Fruit fly (Drosophila melanogaster) whole organism, embryonic: ENCODE measurements around the gene nAChRalpha5.

Experiments
- Atf3 ChIP-seq: fragments of 200-800 bp; sonication (Bioruptor generic); optimal IDR thresholded peaks from 3 replicates; lab custom pipeline; 2016; ENCODE audit warnings: missing biosample characterization, missing genetic modification characterization
- CG11093 ChIP-seq: fragments of 200-800 bp; sonication (Bioruptor generic); IDR thresholded peaks from 3 replicates; pipeline ENCODE4 v1.3.6; 2022; ENCODE audit warnings: missing biosample characterization, missing genetic modification characterization
- CG12942 ChIP-seq: fragments of 200-800 bp; sonication (Bioruptor generic); optimal IDR thresholded peaks from 3 replicates; lab custom pipeline; 2016; ENCODE audit warnings: missing biosample characterization, missing genetic modification characterization
- CG14050 ChIP-seq: fragments of 200-800 bp; sonication (Bioruptor generic); IDR thresholded peaks from 3 replicates; pipeline ENCODE4 v1.3.6; 2022; ENCODE audit warnings: missing biosample characterization, missing genetic modification characterization
- CG14441 ChIP-seq: fragments of 200-800 bp; sonication (Bioruptor generic); IDR thresholded peaks from 2 replicates; pipeline ENCODE4 v1.3.6; 2022; ENCODE audit warnings: missing biosample characterization, missing genetic modification characterization
- CG17385 ChIP-seq: fragments of 200-800 bp; sonication (Bioruptor generic); optimal IDR thresholded peaks from 3 replicates; lab custom pipeline; 2018; ENCODE audit warnings: missing biosample characterization, mild to moderate bottlenecking, missing genetic modification characterization
- CG17912 ChIP-seq: fragments of 200-800 bp; sonication (Bioruptor generic); optimal IDR thresholded peaks from 2 replicates; lab custom pipeline; 2018; ENCODE audit warnings: missing biosample characterization, mild to moderate bottlenecking, missing genetic modification characterization
- CG1832 ChIP-seq: fragments of 200-800 bp; sonication (Bioruptor generic); optimal IDR thresholded peaks from 2 replicates; lab custom pipeline; 2017; ENCODE audit warnings: missing biosample characterization, mild to moderate bottlenecking, missing genetic modification characterization, inconsistent platforms
- CG18599 ChIP-seq: fragments of 200-800 bp; sonication (Bioruptor generic); optimal IDR thresholded peaks from 3 replicates; lab custom pipeline; 2017; ENCODE audit warnings: missing biosample characterization, missing genetic modification characterization, mild to moderate bottlenecking, moderate library complexity, missing genetic modification reagents
- CG32532 ChIP-seq: fragments of 200-800 bp; sonication (Bioruptor generic); IDR thresholded peaks from 2 replicates; pipeline ENCODE4 v1.3.6; 2022; ENCODE audit warnings: missing biosample characterization, missing genetic modification characterization
- CG3726 ChIP-seq: fragments of 200-800 bp; sonication (Bioruptor generic); IDR thresholded peaks from 3 replicates; pipeline ENCODE4, ENCODE4 v1.3.6; 2022; ENCODE audit warnings: missing biosample characterization, missing genetic modification characterization
- CG6175 ChIP-seq: fragments of 200-800 bp; sonication (Bioruptor generic); IDR thresholded peaks from 3 replicates; pipeline ENCODE4 v1.3.6; 2022; ENCODE audit warnings: missing biosample characterization, missing genetic modification characterization
- CG6654 ChIP-seq: fragments of 200-800 bp; sonication (Bioruptor generic); optimal IDR thresholded peaks from 2 replicates; lab custom pipeline; 2017; ENCODE audit warnings: missing biosample characterization, mild to moderate bottlenecking, missing genetic modification characterization
- CG7839 ChIP-seq: fragments of 200-800 bp; sonication (Bioruptor generic); optimal IDR thresholded peaks from 3 replicates; lab custom pipeline; 2018; ENCODE audit warnings: missing biosample characterization, mild to moderate bottlenecking, missing genetic modification characterization, moderate library complexity
- CG8089 ChIP-seq: fragments of 200-800 bp; sonication (Bioruptor generic); optimal IDR thresholded peaks from 3 replicates; lab custom pipeline; 2016; ENCODE audit warnings: missing biosample characterization, missing genetic modification characterization
- D19A ChIP-seq: fragments of 200-800 bp; optimal IDR thresholded peaks from 3 replicates; lab custom pipeline; 2019; ENCODE audit warnings: missing biosample characterization, mild to moderate bottlenecking, missing genetic modification characterization, moderate library complexity
- Doc3 ChIP-seq: fragments of 200-800 bp; sonication (Bioruptor generic); IDR thresholded peaks from 3 replicates; pipeline ENCODE4 v1.3.6; 2022; ENCODE audit warnings: missing biosample characterization, missing genetic modification characterization; ENCODE audit not compliant: partially characterized antibody
- H15 ChIP-seq: fragments of 200-800 bp; sonication (Bioruptor generic); IDR thresholded peaks from 3 replicates; pipeline ENCODE4 v1.3.6; 2022; ENCODE audit warnings: missing biosample characterization, missing genetic modification characterization
- Hand ChIP-seq: fragments of 200-800 bp; sonication (Bioruptor generic); optimal IDR thresholded peaks from 2 replicates; lab custom pipeline; 2017; ENCODE audit warnings: mild to moderate bottlenecking, missing biosample characterization, missing genetic modification reagents, missing genetic modification characterization
- Hmx ChIP-seq: fragments of 200-800 bp; sonication (Bioruptor generic); optimal IDR thresholded peaks from 2 replicates; lab custom pipeline; 2016; ENCODE audit warnings: missing biosample characterization, missing genetic modification characterization
- Jarid2 ChIP-seq: fragments of 200-800 bp; sonication (Bioruptor generic); optimal IDR thresholded peaks from 3 replicates; lab custom pipeline; 2017; ENCODE audit warnings: mild to moderate bottlenecking, missing biosample characterization, missing genetic modification reagents, missing genetic modification characterization
- Mes4 ChIP-seq: fragments of 200-800 bp; sonication (Bioruptor generic); optimal IDR thresholded peaks from 2 replicates; lab custom pipeline; 2016; ENCODE audit warnings: missing biosample characterization, missing genetic modification characterization
- NK7.1 ChIP-seq: fragments of 200-800 bp; sonication (Bioruptor generic); optimal IDR thresholded peaks from 3 replicates; lab custom pipeline; 2016; ENCODE audit warnings: missing biosample characterization, missing genetic modification characterization
- Neu2 ChIP-seq: fragments of 200-800 bp; sonication (Bioruptor generic); optimal IDR thresholded peaks from 3 replicates; lab custom pipeline; 2016; ENCODE audit warnings: missing biosample characterization, missing genetic modification characterization, borderline replicate concordance
- Scr ChIP-seq: fragments of 200-800 bp; sonication (Bioruptor generic); IDR thresholded peaks from 2 replicates; pipeline ENCODE4 v1.3.6; 2022; ENCODE audit warnings: missing biosample characterization, missing genetic modification characterization; ENCODE audit not compliant: partially characterized antibody
- Six4 ChIP-seq: fragments of 200-800 bp; sonication (Bioruptor generic); optimal IDR thresholded peaks from 2 replicates; lab custom pipeline; 2016; ENCODE audit warnings: missing biosample characterization, missing genetic modification characterization
- Spps ChIP-seq: fragments of 200-800 bp; sonication (Bioruptor generic); optimal IDR thresholded peaks from 2 replicates; lab custom pipeline; 2018; ENCODE audit warnings: missing biosample characterization, mild to moderate bottlenecking, missing genetic modification characterization
- cad ChIP-seq: fragments of >200 bp; optimal IDR thresholded peaks from 2 replicates; lab custom pipeline; 2017; ENCODE audit warnings: missing biosample characterization, missing genetic modification characterization
- cato ChIP-seq: fragments of 200-800 bp; sonication (Bioruptor generic); optimal IDR thresholded peaks from 2 replicates; lab custom pipeline; 2016; ENCODE audit warnings: missing biosample characterization, missing genetic modification characterization, borderline replicate concordance
- chif ChIP-seq, 2 experiments: fragments of 200-800 bp; sonication (Bioruptor generic); optimal IDR thresholded peaks; 3 replicates each; lab custom pipeline; 2016; ENCODE audit warnings: missing biosample characterization in 2 of 2, missing genetic modification characterization in 2 of 2
- crol ChIP-seq: fragments of 200-800 bp; sonication (Bioruptor generic); IDR thresholded peaks from 2 replicates; pipeline ENCODE4 v1.3.6; 2022; ENCODE audit warnings: missing biosample characterization, missing genetic modification characterization
- dm ChIP-seq: fragments of 200-800 bp; sonication (Bioruptor generic); optimal IDR thresholded peaks from 3 replicates; lab custom pipeline; 2016; ENCODE audit warnings: missing biosample characterization, missing genetic modification characterization
- emc ChIP-seq: fragments of 200-800 bp; sonication (Bioruptor generic); optimal IDR thresholded peaks from 2 replicates; lab custom pipeline; 2016; ENCODE audit warnings: missing biosample characterization, missing genetic modification characterization
- fd96Cb ChIP-seq: fragments of 200-800 bp; sonication (Bioruptor generic); optimal IDR thresholded peaks from 2 replicates; lab custom pipeline; 2018; ENCODE audit warnings: missing biosample characterization, mild to moderate bottlenecking, missing genetic modification characterization, moderate library complexity
- kah ChIP-seq: fragments of 200-800 bp; sonication (Bioruptor generic); optimal IDR thresholded peaks from 2 replicates; lab custom pipeline; 2018; ENCODE audit warnings: missing biosample characterization, mild to moderate bottlenecking, missing genetic modification characterization
- kay ChIP-seq: fragments of 200-800 bp; sonication (Bioruptor generic); optimal IDR thresholded peaks from 2 replicates; lab custom pipeline; 2016; ENCODE audit warnings: missing biosample characterization, missing genetic modification characterization
- ken ChIP-seq: fragments of 200-800 bp; sonication (Bioruptor generic); IDR thresholded peaks from 3 replicates; pipeline ENCODE4 v1.3.6; 2022; ENCODE audit warnings: missing biosample characterization, missing genetic modification characterization
- nau ChIP-seq: fragments of 200-800 bp; sonication (Bioruptor generic); optimal IDR thresholded peaks from 3 replicates; lab custom pipeline; 2017; ENCODE audit warnings: missing biosample characterization, mild to moderate bottlenecking, missing genetic modification characterization, missing genetic modification reagents
- odd ChIP-seq: fragments of 200-800 bp; sonication (Bioruptor generic); optimal IDR thresholded peaks from 2 replicates; lab custom pipeline; 2017; ENCODE audit warnings: missing biosample characterization, mild to moderate bottlenecking, missing genetic modification characterization
- otp ChIP-seq: fragments of 200-800 bp; sonication (Bioruptor generic); IDR thresholded peaks from 3 replicates; pipeline ENCODE4, ENCODE4 v1.3.6; 2022; ENCODE audit warnings: missing biosample characterization, missing genetic modification characterization
- ro ChIP-seq: fragments of 200-800 bp; sonication (Bioruptor generic); IDR thresholded peaks from 2 replicates; pipeline ENCODE4 v1.3.6; 2022; ENCODE audit warnings: missing biosample characterization, missing genetic modification characterization
- schlank ChIP-seq: fragments of 200-800 bp; sonication (Bioruptor generic); optimal IDR thresholded peaks from 2 replicates; lab custom pipeline; 2018; ENCODE audit warnings: missing biosample characterization, mild to moderate bottlenecking, missing genetic modification characterization
- sens-2 ChIP-seq: fragments of 200-800 bp; sonication (Bioruptor generic); IDR thresholded peaks from 2 replicates; pipeline ENCODE4 v1.3.6; 2022; ENCODE audit warnings: missing biosample characterization, missing genetic modification characterization
- shn ChIP-seq: fragments of 200-800 bp; sonication (Bioruptor generic); optimal IDR thresholded peaks from 3 replicates; lab custom pipeline; 2016; ENCODE audit warnings: missing biosample characterization, missing genetic modification characterization
- sob ChIP-seq: fragments of 200-800 bp; sonication (Bioruptor generic); IDR thresholded peaks from 2 replicates; pipeline ENCODE4 v1.3.6; 2022; ENCODE audit warnings: missing biosample characterization, missing genetic modification characterization
- ssp ChIP-seq: fragments of 200-800 bp; sonication (Bioruptor generic); IDR thresholded peaks from 2 replicates; pipeline ENCODE4 v1.3.6; 2022; ENCODE audit warnings: missing biosample characterization, missing genetic modification characterization
- tin ChIP-seq: fragments of 200-800 bp; sonication (Bioruptor generic); optimal IDR thresholded peaks from 3 replicates; lab custom pipeline; 2016; ENCODE audit warnings: missing biosample characterization, missing genetic modification characterization
- usp ChIP-seq: fragments of >200 bp; optimal IDR thresholded peaks from 2 replicates; lab custom pipeline; 2017; ENCODE audit warnings: missing biosample characterization, missing genetic modification characterization
- vvl ChIP-seq: fragments of 200-800 bp; sonication (Bioruptor generic); IDR thresholded peaks from 2 replicates; pipeline ENCODE4 v1.3.6; 2022; ENCODE audit warnings: missing biosample characterization, missing genetic modification characterization
- wek ChIP-seq: fragments of 200-800 bp; sonication (Bioruptor generic); optimal IDR thresholded peaks from 3 replicates; lab custom pipeline; 2018; ENCODE audit warnings: missing biosample characterization, mild to moderate bottlenecking, missing genetic modification characterization, moderate library complexity

The nAChRalpha5 gene

DNA sequence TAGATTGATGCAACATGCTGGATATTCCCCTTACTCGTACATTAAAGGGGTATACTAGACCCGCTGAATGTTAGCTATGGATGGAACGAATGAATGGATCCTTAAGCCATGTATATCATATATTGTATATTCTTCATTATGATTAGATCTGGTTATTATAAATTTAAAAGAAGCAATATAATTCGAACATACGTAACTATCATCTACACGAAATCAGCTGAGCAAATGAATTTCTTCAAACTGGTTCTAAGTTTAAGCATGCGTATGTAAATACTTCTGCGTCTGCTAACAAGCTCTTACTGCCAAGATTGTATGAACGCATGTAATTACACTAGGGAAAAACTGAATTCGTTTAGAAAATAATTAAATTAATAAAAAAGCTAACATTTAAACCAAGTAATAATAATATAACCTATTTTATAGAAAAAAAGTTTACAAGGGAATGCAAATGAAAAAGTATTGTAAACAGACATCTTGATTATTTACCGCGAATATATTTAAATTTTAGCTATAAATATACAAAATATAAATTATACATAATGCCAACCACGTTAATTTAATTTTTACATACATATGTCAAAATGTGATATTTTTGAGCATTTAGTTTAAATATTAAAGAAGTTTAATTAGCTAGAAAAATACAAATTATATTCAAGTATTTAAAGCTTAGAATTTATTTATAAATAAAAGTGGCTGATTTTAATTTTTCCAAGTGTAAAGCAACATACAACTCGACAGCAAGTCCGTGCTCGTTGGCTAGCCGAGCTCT lies 18.9 kb upstream of the nAChRalpha5 start (continued):
- 0 out of 3 replicates have a peak, but pooled peaks have one; percentile 17 for TF ChIP-seq CG6175 (GFP tag; lab: Robert Waterston, UW)
- peak; percentile 58 for TF ChIP-seq CG14441 (GFP tag; lab: Robert Waterston, UW)
- TF ChIP-seq cato (GFP tag; lab: Kevin White, UChicago), result no peak
- TF ChIP-seq usp (GFP tag; lab: Kevin White, UChicago), result no peak
- TF ChIP-seq cad, result no peak
- TF ChIP-seq CG6654 (GFP tag; lab: Kevin White, UChicago), result no peak
- peak; percentile 36; the same call in 1 of the 3 replicates for TF ChIP-seq otp (GFP tag; lab: Robert Waterston, UW)
- no peak for TF ChIP-seq Neu2
- TF ChIP-seq Hand (GFP tag; lab: Kevin White, UChicago), result no peak
- peak; percentile 85 for TF ChIP-seq vvl
- no peak for TF ChIP-seq schlank (tag; lab: Kevin White, UChicago)
- TF ChIP-seq Spps (tag; lab: Kevin White, UChicago), result no peak
- TF ChIP-seq Doc3 (GFP tag; lab: Robert Waterston, UW), result no peak
- TF ChIP-seq H15, result peak; percentile 15; the same call in 1 of the 3 replicates
- TF ChIP-seq odd (GFP tag; lab: Kevin White, UChicago), result peak; percentile 57
- TF ChIP-seq fd96Cb (tag; lab: Kevin White, UChicago), result peak; percentile 66
- peak; percentile 14 for TF ChIP-seq CG12942 (GFP tag; lab: Kevin White, UChicago)
- TF ChIP-seq CG17912 (GFP tag; lab: Kevin White, UChicago), result no peak
- no peak for TF ChIP-seq Jarid2
- TF ChIP-seq ssp (GFP tag; lab: Robert Waterston, UW), result peak; percentile 14; the same call in 1 of the 2 replicates
- TF ChIP-seq kay (GFP tag; lab: Kevin White, UChicago), result no peak
- TF ChIP-seq wek (GFP tag; lab: Kevin White, UChicago), result peak; percentile 36
- peak; percentile 7 for TF ChIP-seq Atf3
- peak in 1 of 2 experiments; percentile 43 for TF ChIP-seq chif (GFP tag; optimal IDR thresholded peaks at IDR 0.05; lab: Kevin White, UChicago)
- TF ChIP-seq CG17385 (GFP tag; lab: Kevin White, UChicago), result peak; percentile 58
- no peak for TF ChIP-seq crol (GFP tag; lab: Robert Waterston, UW)
- peak; percentile 34 for TF ChIP-seq Hmx (GFP tag; lab: Kevin White, UChicago)
- peak; percentile 83 for TF ChIP-seq CG7839 (tag; lab: Kevin White, UChicago)
- peak; percentile 60 for TF ChIP-seq sob (GFP tag; lab: Robert Waterston, UW)
- TF ChIP-seq CG8089 (GFP tag; lab: Kevin White, UChicago), result peak; percentile 46
- TF ChIP-seq Mes4 (GFP tag; lab: Kevin White, UChicago), result peak; percentile 29
- no peak for TF ChIP-seq dm (GFP tag; lab: Kevin White, UChicago)
- TF ChIP-seq CG14050 (GFP tag; lab: Robert Waterston, UW), result no peak
- peak; percentile 65 for TF ChIP-seq D19A (tag; lab: Kevin White, UChicago)
- no peak for TF ChIP-seq CG3726
- no peak for TF ChIP-seq NK7.1 (GFP tag; lab: Kevin White, UChicago)
- TF ChIP-seq tin, result peak; percentile 54
- no peak for TF ChIP-seq emc (GFP tag; lab: Kevin White, UChicago)
- TF ChIP-seq CG11093 (GFP tag; lab: Robert Waterston, UW), result no peak; the same call in 2 of the 3 replicates
- peak; percentile 62 for TF ChIP-seq CG32532 (GFP tag; lab: Robert Waterston, UW)
- peak; percentile 39; the same call in 1 of the 3 replicates for TF ChIP-seq ken (GFP tag; lab: Robert Waterston, UW)
- no peak for TF ChIP-seq Scr
- no peak for TF ChIP-seq ro (GFP tag; lab: Robert Waterston, UW)
- no peak for TF ChIP-seq nau (GFP tag; lab: Kevin White, UChicago)
- peak; percentile 25 for TF ChIP-seq Six4 (GFP tag; lab: Kevin White, UChicago)
- peak; percentile 28 for TF ChIP-seq CG18599 (GFP tag; lab: Kevin White, UChicago)
- peak; percentile 9 for TF ChIP-seq shn (GFP tag; lab: Kevin White, UChicago)
- no peak for TF ChIP-seq kah
- TF ChIP-seq sens-2 (GFP tag; lab: Robert Waterston, UW), result no peak
- no peak for TF ChIP-seq CG1832 (GFP tag; lab: Kevin White, UChicago)
